Fruit fly (Drosophila melanogaster): ENCODE measurements around the gene m.

The m gene

dm6 chrX:11731665-11732064 lies 22.4 kb upstream of the m start, which contains the start of gene inaF-C:
TSS of gene inaF-C (minus strand) at chrX:11731765.
- TF ChIP-seq bigmax (GFP tag; optimal IDR thresholded peaks at IDR 0.05): no peak
- TF ChIP-seq Dip3 (GFP tag; optimal IDR thresholded peaks at IDR 0.05): no peak
- TF ChIP-seq Gug (GFP tag; IDR thresholded peaks at IDR 0.05): no peak
- no peak for TF ChIP-seq CG15514 (GFP tag; optimal IDR thresholded peaks at IDR 0.05)
- no peak for TF ChIP-seq dimm (GFP tag; IDR thresholded peaks at IDR 0.05)
- TF ChIP-seq chn (GFP tag; optimal IDR thresholded peaks at IDR 0.05): no peak
- TF ChIP-seq CG15073 (GFP tag; optimal IDR thresholded peaks at IDR 0.05): no peak
- TF ChIP-seq Pdp1 (GFP tag; optimal IDR thresholded peaks at IDR 0.05): no peak
- TF ChIP-seq CG18619 (GFP tag; optimal IDR thresholded peaks at IDR 0.05): no peak

DNA sequence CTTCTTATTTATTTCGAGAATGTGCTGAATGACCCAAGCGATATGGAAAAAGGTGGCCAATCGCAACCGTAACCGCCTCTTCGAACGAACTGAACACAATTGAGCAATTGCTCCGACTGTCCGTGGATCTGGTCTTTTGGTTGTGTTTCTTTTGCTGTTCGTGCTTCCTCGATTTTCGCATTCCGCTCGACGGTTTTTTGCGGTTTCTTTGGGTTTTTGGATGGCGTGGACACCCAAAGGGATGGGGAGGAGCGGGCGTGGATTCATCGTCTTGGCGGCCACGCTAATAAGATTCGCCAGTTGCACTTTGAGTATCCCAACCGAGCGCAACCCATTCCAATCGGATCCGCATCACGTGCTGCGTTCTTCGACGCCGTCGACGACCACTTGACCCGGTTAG lies 21.4 kb upstream of the m start, which contains the start of gene inaF-B:
Gene inaF-B (minus strand): TSS at position 101 of the 400 bp plus-strand sequence.
- TF ChIP-seq CG4328 (GFP tag; optimal IDR thresholded peaks at IDR 0.05) (no peak), knrl (GFP tag; IDR thresholded peaks at IDR 0.05; ENCODE audit: partially characterized antibody) (no peak), CG13775 (GFP tag; optimal IDR thresholded peaks at IDR 0.05) (no peak), Blimp-1 (GFP tag; optimal IDR thresholded peaks at IDR 0.05) (no peak), ro (GFP tag; IDR thresholded peaks at IDR 0.05) (no peak), CG16779 (GFP tag; IDR thresholded peaks at IDR 0.05) (no peak), CG31441 (GFP tag; IDR thresholded peaks at IDR 0.05) (no peak), Hr78 (GFP tag; optimal IDR thresholded peaks at IDR 0.05) (no peak), Dref (GFP tag; IDR thresholded peaks at IDR 0.05) (no peak), CG7963 (GFP tag; IDR thresholded peaks at IDR 0.05; ENCODE audit: partially characterized antibody) (no peak), Sry-β (GFP tag; optimal IDR thresholded peaks at IDR 0.05) (no peak)

dm6 chrX:11733795-11734194 lies 20.3 kb upstream of the m start, which contains the start of gene inaF-A:
TSS of gene inaF-A (minus strand) at chrX:11733895.
- TF ChIP-seq D19A (tag; optimal IDR thresholded peaks at IDR 0.05) (no peak), CG1233 (GFP tag; optimal IDR thresholded peaks at IDR 0.05) (no peak), exex (tag; optimal IDR thresholded peaks at IDR 0.05) (no peak), CG15514 (GFP tag; optimal IDR thresholded peaks at IDR 0.05) (no peak), ara (GFP tag; IDR thresholded peaks at IDR 0.05) (no peak), p53 (GFP tag; optimal IDR thresholded peaks at IDR 0.05) (no peak), kay (GFP tag; optimal IDR thresholded peaks at IDR 0.05) (no peak), CG1529 (GFP tag; optimal IDR thresholded peaks at IDR 0.05) (no peak), CG17829 (tag; optimal IDR thresholded peaks at IDR 0.05) (no peak), CG33557 (GFP tag; optimal IDR thresholded peaks at IDR 0.05) (no peak), CG4404 (GFP tag; IDR thresholded peaks at IDR 0.05) (no peak), jing (GFP tag; optimal IDR thresholded peaks at IDR 0.05) (no peak), sens (GFP tag) (no peak), CG6683 (GFP tag; optimal IDR thresholded peaks at IDR 0.05) (no peak), gsb (GFP tag; IDR thresholded peaks at IDR 0.05) (no peak), fu2 (GFP tag; optimal IDR thresholded peaks at IDR 0.05) (no peak), CG6175 (GFP tag; IDR thresholded peaks at IDR 0.05) (no peak), CG10543 (GFP tag; optimal IDR thresholded peaks at IDR 0.05) (no peak)

DNA sequence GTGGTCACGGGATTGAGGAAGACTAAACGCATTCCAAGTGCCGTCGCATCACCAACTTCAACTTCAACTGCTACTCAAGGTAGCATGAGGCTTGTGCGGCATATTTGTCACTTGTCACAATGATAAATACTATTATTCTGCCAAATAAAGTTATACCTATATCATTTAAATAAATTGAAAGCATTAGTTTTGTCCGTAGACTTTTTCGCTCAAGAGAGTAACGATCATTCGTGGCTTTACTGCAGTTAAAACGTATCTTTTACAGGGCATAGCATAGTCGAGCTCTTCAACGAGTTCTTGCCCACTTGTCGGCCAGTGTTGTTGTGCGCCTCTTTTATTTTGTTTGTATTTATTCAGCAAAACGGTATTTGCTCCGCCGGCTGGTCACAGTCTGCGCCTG lies 17.7 kb upstream of the m start:
- TF ChIP-seq prd (optimal IDR thresholded peaks at IDR 0.05): no peak
- 0 out of 3 replicates have a peak, but pooled peaks have one; percentile 31 for TF ChIP-seq prd (GFP tag; IDR thresholded peaks at IDR 0.05)
- no peak for TF ChIP-seq CG11695 (GFP tag; IDR thresholded peaks at IDR 0.05)
- no peak for TF ChIP-seq fd64A (GFP tag; optimal IDR thresholded peaks at IDR 0.05)
- peak; percentile 50 for TF ChIP-seq Ets65A (GFP tag)
- TF ChIP-seq hth (optimal IDR thresholded peaks at IDR 0.05): no peak
- TF ChIP-seq CG1603 (tag; optimal IDR thresholded peaks at IDR 0.05): peak; percentile 41
- no peak for TF ChIP-seq lab (GFP tag; optimal IDR thresholded peaks at IDR 0.05)
- no peak for TF ChIP-seq sna (GFP tag; IDR thresholded peaks at IDR 0.05; ENCODE audit: partially characterized antibody)
- TF ChIP-seq D (optimal IDR thresholded peaks at IDR 0.05): no peak
- no peak for TF ChIP-seq D (GFP tag; optimal IDR thresholded peaks at IDR 0.05)
- peak; percentile 19 for TF ChIP-seq CG4424 (GFP tag; optimal IDR thresholded peaks at IDR 0.05)
- no peak for TF ChIP-seq toy (GFP tag; IDR thresholded peaks at IDR 0.05)
